Fruit fly (Drosophila melanogaster) whole organism, larva: ENCODE results near the gene CG33339.

Experiments
- noc ChIP-seq: fragments of 200-800 bp; sonication (Bioruptor generic); optimal IDR thresholded peaks from 3 replicates; lab custom pipeline; 2019; ENCODE audit warnings: missing biosample characterization, mild to moderate bottlenecking, missing genetic modification characterization, moderate library complexity

Gene CG33339

DNA sequence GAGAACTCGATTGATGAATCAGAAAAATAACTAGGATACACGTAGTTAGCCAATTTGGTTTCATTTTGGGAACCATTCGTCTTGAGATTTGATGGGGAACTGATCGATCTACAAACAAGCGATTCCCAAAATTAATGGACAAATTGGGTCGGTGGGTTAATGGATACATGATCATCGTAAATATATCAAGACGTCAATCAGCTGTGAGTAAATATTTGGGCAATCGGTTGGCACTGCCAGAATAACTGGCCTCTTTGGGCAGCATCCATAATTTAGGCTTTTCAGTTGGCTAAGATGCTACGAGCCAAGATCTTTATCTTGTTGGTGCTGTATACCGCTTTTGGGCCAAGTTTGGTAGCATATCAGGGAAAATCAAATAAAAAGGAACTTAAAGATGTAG, 6.4 kb downstream of the CG33339 start, which contains the start of the genes CG42812 and CG33341:
TSS of gene CG42812 (minus strand) at position 101 of the 400 bp plus-strand sequence.
TSS of gene CG33341 (plus strand) at position 295 of the 400 bp plus-strand sequence.
- TF ChIP-seq noc (tag; lab: Kevin White, UChicago), result no peak

DNA sequence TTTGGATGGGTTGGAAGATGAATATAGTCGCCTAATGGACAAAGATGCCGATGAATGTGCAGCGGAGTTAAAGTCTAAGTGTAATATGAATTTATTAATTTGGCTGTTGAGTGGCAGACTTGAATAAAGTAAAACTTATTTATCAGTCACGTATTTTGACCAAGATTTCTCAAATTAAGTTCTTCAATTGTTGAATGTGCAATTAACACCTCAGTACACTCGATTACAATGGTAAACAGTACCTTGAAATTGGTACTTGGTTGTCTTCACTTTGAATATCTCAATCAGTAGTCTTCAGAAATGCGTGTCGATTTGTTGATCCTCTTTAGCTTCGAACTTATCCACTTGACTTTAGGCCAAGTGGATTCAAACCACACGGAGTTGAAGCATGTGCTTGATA, 7.6 kb downstream of the CG33339 start, which contains the start of gene CG13614:
TSS of gene CG13614 (plus strand) at position 301 of the 400 bp plus-strand sequence.
- no peak for TF ChIP-seq noc (tag; lab: Kevin White, UChicago)

DNA sequence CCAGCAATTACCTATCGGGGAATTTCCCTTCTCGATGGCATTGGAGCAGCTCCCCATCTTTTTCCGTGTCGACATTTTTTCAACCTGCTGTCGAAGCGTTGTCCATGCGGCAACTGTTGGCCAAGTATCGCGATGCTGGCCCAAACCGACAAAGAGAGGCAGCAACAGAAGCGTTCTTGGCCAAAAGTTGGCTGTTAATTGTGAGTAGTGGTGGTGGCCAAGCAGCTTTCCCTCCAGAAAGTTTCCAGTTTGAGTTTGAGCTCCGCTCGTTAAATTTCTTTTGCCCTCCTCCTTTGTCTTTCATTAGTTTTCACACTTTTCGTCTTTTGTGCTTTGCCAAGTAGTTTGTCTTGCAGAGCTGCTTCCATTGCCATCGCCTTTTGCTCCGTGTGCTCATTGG, 11.0 kb downstream of the CG33339 start, which contains the start of gene CG17782:
TSS of gene CG17782 (minus strand) at position 101 of the 400 bp plus-strand sequence.
- TF ChIP-seq noc (tag; lab: Kevin White, UChicago), result no peak

DNA sequence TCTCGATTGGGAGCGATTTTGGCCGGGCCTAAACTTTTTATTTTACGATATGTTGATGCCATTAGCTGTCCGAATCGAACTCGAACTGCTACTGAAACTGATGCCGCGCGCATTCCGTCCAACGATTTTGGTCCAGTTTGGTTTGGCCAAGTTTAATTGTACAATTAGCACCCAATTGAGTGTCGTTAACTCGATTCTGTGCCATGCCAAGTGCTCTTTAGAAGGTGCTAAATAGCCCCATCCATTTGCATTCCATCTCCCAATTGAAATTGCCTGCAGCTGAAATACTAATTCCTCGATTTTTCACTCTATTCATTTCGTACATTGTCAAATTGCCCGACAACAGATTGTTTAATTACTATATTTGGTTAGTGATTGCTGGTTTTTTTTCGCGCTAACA, 13.9 kb downstream of the CG33339 start, which contains the start of gene CG17781:
TSS of gene CG17781 (minus strand) at position 101 of the 400 bp plus-strand sequence.
- TF ChIP-seq noc (tag; lab: Kevin White, UChicago), result no peak

DNA sequence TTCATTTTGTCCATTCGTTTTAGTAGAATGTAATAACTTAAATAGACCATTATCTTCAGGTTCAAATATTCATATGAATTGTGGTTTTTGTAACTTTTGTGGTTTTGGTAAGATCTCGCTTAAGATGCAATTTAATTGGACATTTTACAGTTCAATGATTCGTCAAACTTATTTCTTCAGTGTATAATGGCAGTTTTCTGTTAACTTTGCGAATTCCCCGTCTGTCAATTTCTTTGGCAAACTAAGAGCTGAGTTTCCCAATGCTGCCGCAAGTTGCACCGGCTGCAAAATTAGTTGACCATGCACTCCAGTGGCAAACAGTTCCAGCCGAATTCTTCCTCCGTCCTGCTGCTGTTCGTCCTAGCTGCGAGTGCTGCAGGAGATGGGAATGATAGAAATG, 14.9 kb downstream of the CG33339 start, which contains the start of gene CG33342:
TSS of gene CG33342 (plus strand) at position 301 of the 400 bp plus-strand sequence.
- no peak for TF ChIP-seq noc (tag; lab: Kevin White, UChicago)

DNA sequence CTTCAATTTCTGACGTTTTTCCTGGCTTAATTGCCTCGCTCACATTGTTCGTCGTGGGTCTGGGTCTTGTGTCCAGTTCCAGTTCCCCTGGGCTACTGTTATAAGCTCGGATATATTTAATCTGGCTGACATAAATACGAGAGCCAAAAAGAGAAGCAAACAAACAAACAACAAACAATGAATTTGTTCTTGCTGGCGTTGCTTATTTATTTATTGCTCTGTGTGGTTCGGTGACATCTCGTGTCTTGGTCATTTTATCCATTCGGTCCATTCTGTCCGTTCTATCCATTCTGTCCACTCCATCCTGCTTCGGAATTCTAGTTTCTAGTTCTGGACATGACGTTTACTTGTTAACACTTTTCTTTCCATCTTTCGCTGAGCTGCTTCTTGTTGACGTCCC, 23.3 kb downstream of the CG33339 start, which contains the start of gene CG17780:
TSS of gene CG17780 (minus strand) at position 101 of the 400 bp plus-strand sequence.
- no peak for TF ChIP-seq noc (tag; lab: Kevin White, UChicago)

DNA sequence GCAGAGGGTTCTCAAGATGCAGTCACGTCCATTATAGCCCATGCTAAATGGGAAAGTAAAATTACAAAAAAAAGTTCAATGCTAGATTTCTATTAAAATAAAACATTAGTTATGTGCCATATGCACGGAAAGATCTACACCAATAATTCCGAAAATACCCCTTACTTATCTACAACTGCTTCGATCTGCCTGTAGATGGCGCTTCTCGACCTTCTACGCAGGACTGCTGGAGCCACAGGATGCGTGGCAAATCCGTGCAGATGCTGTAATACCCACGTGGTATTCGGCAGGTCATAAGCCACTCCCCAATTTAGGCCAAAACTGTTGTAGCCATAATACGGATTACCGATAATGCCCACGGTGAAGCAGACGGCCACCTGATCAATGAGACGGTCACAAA, 24.8 kb downstream of the CG33339 start:
- TF ChIP-seq noc (tag; lab: Kevin White, UChicago), result no peak

DNA sequence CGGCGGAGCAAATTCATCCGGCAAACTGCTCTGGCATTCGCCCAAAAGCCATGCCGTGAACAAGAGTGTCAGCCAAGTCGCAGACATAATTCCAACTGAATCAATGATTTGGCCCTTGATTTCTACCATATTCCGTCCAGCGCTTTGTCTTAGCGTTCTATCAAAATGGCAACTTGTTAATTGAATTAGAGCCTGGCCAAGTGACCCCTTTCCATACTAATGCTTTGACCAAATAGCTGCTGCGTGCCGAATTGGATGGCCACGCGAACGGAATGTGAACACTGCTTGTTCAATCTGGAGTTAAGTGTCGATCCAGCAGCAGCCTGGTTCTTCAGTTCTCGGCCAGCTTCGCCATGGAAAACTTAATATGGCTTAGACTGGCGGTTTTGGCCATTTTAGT, 28.6 kb downstream of the CG33339 start, which contains the start of the genes CG5768 and CG13615:
TSS of gene CG5768 (minus strand) at position 101 of the 400 bp plus-strand sequence.
TSS of gene CG13615 (plus strand) at position 280 of the 400 bp plus-strand sequence.
- TF ChIP-seq noc (tag; lab: Kevin White, UChicago), result no peak

DNA sequence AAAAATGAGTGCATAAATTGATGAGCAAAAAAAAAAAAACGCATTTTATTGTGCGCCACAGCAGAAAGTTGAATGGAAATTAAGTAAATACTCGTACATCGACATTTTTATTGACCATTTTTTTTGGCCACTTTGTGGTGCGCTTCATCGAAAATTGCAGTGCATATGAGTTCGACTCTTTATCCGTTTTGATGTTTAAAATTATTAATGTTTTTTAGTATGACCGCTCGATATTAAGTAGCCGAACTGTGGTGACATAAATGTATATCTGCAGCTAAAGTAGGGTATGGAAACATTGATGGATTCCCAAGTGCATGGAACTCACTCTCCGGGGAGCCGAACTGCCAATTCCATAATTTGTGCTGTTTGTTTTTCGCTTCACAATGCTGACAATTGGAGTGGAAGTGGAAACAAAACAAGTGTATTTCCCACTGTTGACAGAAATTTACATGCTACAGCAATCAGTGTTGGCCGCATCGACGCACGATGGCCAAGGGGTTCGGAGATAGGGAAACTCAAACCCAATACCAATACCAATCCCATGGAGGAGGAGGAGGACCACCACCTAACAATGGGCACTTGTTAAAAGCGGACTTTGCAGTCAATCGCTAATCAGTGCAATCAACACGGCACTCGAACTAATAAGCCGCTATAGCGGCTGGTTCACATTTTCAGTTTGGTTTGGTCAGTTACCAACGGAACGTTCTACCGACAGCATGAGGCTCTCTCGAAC, 30.7 kb downstream of the CG33339 start, which contains the start of gene CG13616:
TSS of gene CG13616 (plus strand) at position 683 of the 733 bp plus-strand sequence.
- no peak for TF ChIP-seq noc (tag; lab: Kevin White, UChicago)
